Worm (Caenorhabditis elegans): ENCODE measurements around the gene ubc-15.

Gene ubc-15

ce11 chrII:2937852-2938251 is 24.4 kb upstream of the ubc-15 start, which contains the start of gene irld-65:
TSS of gene irld-65 (minus strand) at chrII:2937952.
- TF ChIP-seq tab-1 (GFP tag; IDR thresholded peaks at IDR 0.05) (no peak), klf-2 (GFP tag; conservative IDR thresholded peaks at IDR 0.05) (no peak), flt-1 (GFP tag; IDR thresholded peaks at IDR 0.05) (no peak)

- TF ChIP-seq ztf-29 (GFP tag; IDR thresholded peaks at IDR 0.05) (no peak), med-1 (GFP tag; optimal IDR thresholded peaks at IDR 0.05; ENCODE audit: insufficient read depth) (no peak), klf-2 (GFP tag; conservative IDR thresholded peaks at IDR 0.05) (no peak), flt-1 (GFP tag; IDR thresholded peaks at IDR 0.05) (no peak), ztf-23 (GFP tag; IDR thresholded peaks at IDR 0.05) (no peak), T22C8.4 (GFP tag; IDR thresholded peaks at IDR 0.05) (no peak), ref-1 (GFP tag; conservative IDR thresholded peaks at IDR 0.05) (no peak), tab-1 (GFP tag; IDR thresholded peaks at IDR 0.05) (no peak), cog-1 (tag; optimal IDR thresholded peaks at IDR 0.05) (no peak)
Measured at ce11 chrII:2934354-2934753, 20.9 kb upstream of the ubc-15 start, which contains the start of gene irld-67. TSS of gene irld-67 (minus strand) at chrII:2934454.

DNA sequence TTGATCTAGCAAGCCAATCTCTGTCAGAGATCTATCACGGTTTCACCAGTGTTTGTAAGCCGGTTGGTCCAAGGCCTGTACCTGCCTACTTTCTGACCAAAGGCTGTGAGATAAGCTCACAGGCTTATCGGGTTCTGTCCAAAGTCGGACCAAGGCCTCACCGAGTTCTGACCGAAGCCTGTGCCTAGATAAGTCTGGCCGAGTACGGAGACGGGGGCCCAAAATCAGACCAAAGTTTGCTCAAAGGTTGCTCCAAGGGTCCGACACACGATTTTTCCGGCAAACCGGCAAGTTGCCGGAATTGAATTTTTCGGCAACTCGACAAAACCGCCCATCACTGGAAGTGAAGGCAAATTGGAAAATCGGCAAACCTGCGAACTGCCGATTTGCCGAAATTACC is 18.2 kb upstream of the ubc-15 start:
- TF ChIP-seq T22C8.4 (GFP tag; IDR thresholded peaks at IDR 0.05), result no peak
- TF ChIP-seq flt-1 (GFP tag; IDR thresholded peaks at IDR 0.05), result no peak
- TF ChIP-seq ztf-23 (GFP tag; IDR thresholded peaks at IDR 0.05), result peak; percentile 47; the same call in 1 of the 2 replicates

DNA sequence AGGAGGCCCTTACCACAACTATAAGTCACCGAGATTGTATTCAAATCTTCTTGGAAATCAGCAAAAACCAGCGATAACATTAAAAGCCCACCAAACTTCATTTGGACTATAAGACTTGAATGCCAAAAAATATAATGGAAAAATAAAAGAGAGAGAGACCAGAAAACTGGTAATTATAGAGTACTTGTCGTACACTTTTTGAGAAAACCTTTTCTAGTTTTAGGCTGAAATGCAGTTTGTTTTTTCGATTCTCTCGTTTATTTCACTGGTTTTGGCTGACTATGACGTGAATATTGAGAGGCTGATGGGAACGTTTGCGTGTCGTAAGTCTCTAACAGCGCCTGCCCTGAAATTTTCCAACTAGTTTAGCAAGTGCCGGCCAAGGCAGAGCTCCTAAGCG is 17.1 kb upstream of the ubc-15 start, which contains the start of the genes irld-64 and irld-63:
Gene irld-64 (minus strand): TSS at position 101 of the 400 bp plus-strand sequence.
Gene irld-63 (plus strand): TSS at position 230 of the 400 bp plus-strand sequence.
- no peak for TF ChIP-seq flt-1 (GFP tag; IDR thresholded peaks at IDR 0.05)

DNA sequence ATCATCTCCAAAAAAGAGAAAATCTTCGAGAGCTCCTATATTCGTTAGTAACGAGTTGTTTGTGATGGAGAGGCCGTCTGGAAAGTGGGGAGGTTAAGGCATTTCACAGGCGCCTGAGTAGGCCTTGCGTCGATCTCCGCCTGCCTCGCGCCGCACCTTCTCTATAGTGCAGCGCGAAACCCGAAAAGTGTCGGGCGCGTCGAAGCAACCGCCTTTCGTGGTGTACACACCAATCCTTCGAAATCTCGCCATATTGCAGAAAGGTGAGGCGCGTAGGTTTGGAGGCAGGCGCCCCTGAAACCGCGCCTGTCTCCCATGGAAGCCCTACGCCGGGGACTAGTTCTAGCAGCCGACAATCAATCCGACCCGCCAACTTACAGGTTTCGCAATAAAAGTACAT is 16.4 kb upstream of the ubc-15 start:
- TF ChIP-seq klf-2 (GFP tag; conservative IDR thresholded peaks at IDR 0.05) (no peak), flt-1 (GFP tag; IDR thresholded peaks at IDR 0.05) (no peak), ztf-29 (GFP tag; IDR thresholded peaks at IDR 0.05) (no peak), tab-1 (GFP tag; IDR thresholded peaks at IDR 0.05) (no peak), ztf-23 (GFP tag; IDR thresholded peaks at IDR 0.05) (no peak), ref-1 (GFP tag; conservative IDR thresholded peaks at IDR 0.05) (no peak), med-1 (GFP tag; optimal IDR thresholded peaks at IDR 0.05; ENCODE audit: insufficient read depth) (no peak), cog-1 (tag; optimal IDR thresholded peaks at IDR 0.05) (no peak), T22C8.4 (GFP tag; IDR thresholded peaks at IDR 0.05) (no peak)

ce11 chrII:2927533-2927932 is 14.1 kb upstream of the ubc-15 start, which contains the start of the genes ZK355.3 and ZK355.8:
TSS of gene ZK355.3 (minus strand) at chrII:2927633.
TSS of gene ZK355.8 (plus strand) at chrII:2927804.
- TF ChIP-seq cog-1 (tag; optimal IDR thresholded peaks at IDR 0.05) (no peak), klf-2 (GFP tag; conservative IDR thresholded peaks at IDR 0.05) (no peak), ztf-23 (GFP tag; IDR thresholded peaks at IDR 0.05) (no peak), med-1 (GFP tag; optimal IDR thresholded peaks at IDR 0.05; ENCODE audit: insufficient read depth) (no peak), T22C8.4 (GFP tag; IDR thresholded peaks at IDR 0.05) (no peak), tab-1 (GFP tag; IDR thresholded peaks at IDR 0.05) (no peak), ztf-29 (GFP tag; IDR thresholded peaks at IDR 0.05) (no peak), flt-1 (GFP tag; IDR thresholded peaks at IDR 0.05) (no peak), ref-1 (GFP tag; conservative IDR thresholded peaks at IDR 0.05) (no peak)

- no peak for TF ChIP-seq ztf-29 (GFP tag; IDR thresholded peaks at IDR 0.05)
- no peak for TF ChIP-seq tab-1 (GFP tag; IDR thresholded peaks at IDR 0.05)
- TF ChIP-seq T22C8.4 (GFP tag; IDR thresholded peaks at IDR 0.05), result no peak
- no peak for TF ChIP-seq klf-2 (GFP tag; conservative IDR thresholded peaks at IDR 0.05)
- no peak for TF ChIP-seq flt-1 (GFP tag; IDR thresholded peaks at IDR 0.05)
- no peak for TF ChIP-seq ref-1 (GFP tag; conservative IDR thresholded peaks at IDR 0.05)
- no peak for TF ChIP-seq med-1 (GFP tag; optimal IDR thresholded peaks at IDR 0.05; ENCODE audit: insufficient read depth)
- TF ChIP-seq cog-1 (tag; optimal IDR thresholded peaks at IDR 0.05), result no peak
- no peak for TF ChIP-seq ztf-23 (GFP tag; IDR thresholded peaks at IDR 0.05)
Measured at ce11 chrII:2925806-2926558, 12.6 kb upstream of the ubc-15 start.

- TF ChIP-seq flt-1 (GFP tag; IDR thresholded peaks at IDR 0.05), result no peak
- no peak for TF ChIP-seq T22C8.4 (GFP tag; IDR thresholded peaks at IDR 0.05)
- TF ChIP-seq cog-1 (tag; optimal IDR thresholded peaks at IDR 0.05), result no peak
- no peak for TF ChIP-seq ztf-29 (GFP tag; IDR thresholded peaks at IDR 0.05)
- no peak for TF ChIP-seq ref-1 (GFP tag; conservative IDR thresholded peaks at IDR 0.05)
- no peak for TF ChIP-seq med-1 (GFP tag; optimal IDR thresholded peaks at IDR 0.05; ENCODE audit: insufficient read depth)
- no peak for TF ChIP-seq ztf-23 (GFP tag; IDR thresholded peaks at IDR 0.05)
- TF ChIP-seq klf-2 (GFP tag; conservative IDR thresholded peaks at IDR 0.05), result no peak
- TF ChIP-seq tab-1 (GFP tag; IDR thresholded peaks at IDR 0.05), result no peak
Measured at ce11 chrII:2925032-2925431, 11.6 kb upstream of the ubc-15 start.

ce11 chrII:2923617-2924016 is 10.2 kb upstream of the ubc-15 start, which contains the start of gene ZK355.2:
TSS of gene ZK355.2 (plus strand) at chrII:2923917.
- TF ChIP-seq tab-1 (GFP tag; IDR thresholded peaks at IDR 0.05) (no peak), med-1 (GFP tag; optimal IDR thresholded peaks at IDR 0.05; ENCODE audit: insufficient read depth) (no peak), ref-1 (GFP tag; conservative IDR thresholded peaks at IDR 0.05) (no peak), ztf-29 (GFP tag; IDR thresholded peaks at IDR 0.05) (no peak), cog-1 (tag; optimal IDR thresholded peaks at IDR 0.05) (no peak), ztf-23 (GFP tag; IDR thresholded peaks at IDR 0.05) (no peak), T22C8.4 (GFP tag; IDR thresholded peaks at IDR 0.05) (no peak), klf-2 (GFP tag; conservative IDR thresholded peaks at IDR 0.05) (no peak), flt-1 (GFP tag; IDR thresholded peaks at IDR 0.05) (no peak)

DNA sequence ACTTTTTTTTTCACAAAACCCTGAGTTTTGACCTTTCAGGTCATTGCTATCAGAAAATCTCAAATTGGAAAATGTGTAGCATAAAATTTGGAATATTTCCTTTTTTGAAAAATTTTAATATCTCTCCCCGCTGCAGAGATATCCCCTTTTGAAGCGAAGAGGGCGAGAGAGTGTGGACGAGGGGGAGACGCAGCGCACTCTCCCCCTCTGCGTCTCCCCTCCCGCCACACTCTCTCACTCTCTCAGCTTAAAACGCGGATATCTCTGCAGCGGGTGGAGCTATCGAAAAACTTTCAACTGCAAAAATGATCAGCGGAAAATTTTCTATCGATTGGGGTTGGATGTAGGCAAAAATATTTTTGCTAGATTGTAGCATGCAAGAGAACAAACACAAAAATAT is 9.4 kb upstream of the ubc-15 start:
- TF ChIP-seq ztf-23 (GFP tag; IDR thresholded peaks at IDR 0.05) (no peak), klf-2 (GFP tag; conservative IDR thresholded peaks at IDR 0.05) (no peak), tab-1 (GFP tag; IDR thresholded peaks at IDR 0.05) (no peak), flt-1 (GFP tag; IDR thresholded peaks at IDR 0.05) (no peak), cog-1 (tag; optimal IDR thresholded peaks at IDR 0.05) (no peak), T22C8.4 (GFP tag; IDR thresholded peaks at IDR 0.05) (no peak)
